Worm (Caenorhabditis elegans) whole organism, L3 larva: ENCODE data around the gene npr-20.

Experiments
- R02D3.7 ChIP-seq: fragments of 150-350 bp; optimal IDR thresholded peaks from 2 replicates; lab custom pipeline; 2014; ENCODE audit warnings: missing biosample characterization, missing genetic modification characterization
- ZK546.5 ChIP-seq: sonication (generic microtip); optimal IDR thresholded peaks from 2 replicates; lab custom pipeline; 2017; ENCODE audit warnings: missing biosample characterization, missing genetic modification characterization
- ama-1 ChIP-seq: fragments of 150-350 bp; optimal IDR thresholded peaks from 2 replicates; lab custom pipeline; 2018
- ceh-16 ChIP-seq: sonication (generic microtip); optimal IDR thresholded peaks from 2 replicates; lab custom pipeline; 2017; ENCODE audit warnings: missing biosample characterization, missing genetic modification characterization
- ceh-9 ChIP-seq: sonication (generic microtip); optimal IDR thresholded peaks from 2 replicates; lab custom pipeline; 2018; ENCODE audit warnings: missing biosample characterization, missing genetic modification characterization
- egl-27 ChIP-seq: sonication (generic microtip); optimal IDR thresholded peaks from 4 replicates; lab custom pipeline; 2017; ENCODE audit warnings: missing biosample characterization, missing genetic modification reagents, missing genetic modification characterization
- egl-5 ChIP-seq: fragments of 150-350 bp; optimal IDR thresholded peaks from 2 replicates; lab custom pipeline; 2017; ENCODE audit warnings: missing biosample characterization, missing genetic modification reagents, missing genetic modification characterization, inconsistent platforms
- elt-1 ChIP-seq: fragments of 150-350 bp; optimal IDR thresholded peaks from 2 replicates; lab custom pipeline; 2014; ENCODE audit warnings: missing biosample characterization, missing genetic modification characterization
- elt-2 ChIP-seq: sonication (generic microtip); optimal IDR thresholded peaks from 2 replicates; lab custom pipeline; 2016; ENCODE audit warnings: missing genetic modification reagents, mild to moderate bottlenecking, missing genetic modification characterization, missing compliant biosample characterization
- fkh-2 ChIP-seq: fragments of 150-350 bp; optimal IDR thresholded peaks from 2 replicates; lab custom pipeline; 2014; ENCODE audit warnings: missing biosample characterization, missing genetic modification reagents, missing genetic modification characterization
- fos-1 ChIP-seq: fragments of 150-350 bp; optimal IDR thresholded peaks from 2 replicates; lab custom pipeline; 2014; ENCODE audit warnings: missing biosample characterization, missing genetic modification characterization
- hmg-11 ChIP-seq: sonication (generic microtip); optimal IDR thresholded peaks from 2 replicates; lab custom pipeline; 2016; ENCODE audit warnings: missing genetic modification characterization, missing compliant biosample characterization
- lin-15B ChIP-seq: fragments of 150-350 bp; optimal IDR thresholded peaks from 2 replicates; lab custom pipeline; 2014; ENCODE audit warnings: missing biosample characterization, missing genetic modification characterization
- lin-39 ChIP-seq: fragments of 150-350 bp; optimal IDR thresholded peaks from 2 replicates; lab custom pipeline; 2018; ENCODE audit warnings: missing biosample characterization, missing genetic modification reagents, missing genetic modification characterization
- lsy-12 ChIP-seq: sonication (generic microtip); optimal IDR thresholded peaks from 2 replicates; lab custom pipeline; 2016; ENCODE audit warnings: mild to moderate bottlenecking, missing genetic modification characterization, missing compliant biosample characterization
- mdl-1 ChIP-seq: fragments of 150-350 bp; optimal IDR thresholded peaks from 2 replicates; lab custom pipeline; 2014; ENCODE audit warnings: missing biosample characterization, missing genetic modification characterization
- mml-1 ChIP-seq: fragments of 150-350 bp; sonication (generic microtip); optimal IDR thresholded peaks from 3 replicates; lab custom pipeline; 2014; ENCODE audit warnings: missing biosample characterization, missing genetic modification characterization
- nfya-1 ChIP-seq: sonication (generic microtip); optimal IDR thresholded peaks from 2 replicates; lab custom pipeline; 2017; ENCODE audit warnings: missing genetic modification characterization, mild to moderate bottlenecking, missing compliant biosample characterization, antibody characterized with exemption, moderate library complexity; ENCODE audit not compliant: insufficient read depth
- nhr-11 ChIP-seq: fragments of 150-350 bp; optimal IDR thresholded peaks from 2 replicates; lab custom pipeline; 2014; ENCODE audit warnings: missing biosample characterization, missing genetic modification characterization
- nhr-12 ChIP-seq: fragments of 150-350 bp; optimal IDR thresholded peaks from 2 replicates; lab custom pipeline; 2014; ENCODE audit warnings: missing biosample characterization, missing genetic modification characterization
- nhr-237 ChIP-seq: fragments of 150-350 bp; optimal IDR thresholded peaks from 2 replicates; lab custom pipeline; 2014; ENCODE audit warnings: missing biosample characterization, missing genetic modification characterization
- nhr-43 ChIP-seq: sonication (generic microtip); optimal IDR thresholded peaks from 2 replicates; lab custom pipeline; 2016; ENCODE audit warnings: mild to moderate bottlenecking, missing genetic modification characterization, missing compliant biosample characterization; ENCODE audit not compliant: poor library complexity, severe bottlenecking
- nhr-67 ChIP-seq: fragments of 150-350 bp; optimal IDR thresholded peaks from 2 replicates; lab custom pipeline; 2014; ENCODE audit warnings: missing biosample characterization, missing genetic modification characterization
- nhr-76 ChIP-seq: fragments of 150-350 bp; sonication (generic microtip); optimal IDR thresholded peaks from 5 replicates; lab custom pipeline; 2014; ENCODE audit warnings: missing biosample characterization, missing genetic modification characterization
- nhr-77 ChIP-seq: fragments of 150-350 bp; optimal IDR thresholded peaks from 2 replicates; lab custom pipeline; 2014; ENCODE audit warnings: missing biosample characterization, missing genetic modification characterization
- pha-4 ChIP-seq: fragments of 150-350 bp; optimal IDR thresholded peaks from 2 replicates; lab custom pipeline; 2014; ENCODE audit warnings: missing biosample characterization, missing genetic modification reagents, missing genetic modification characterization
- pqm-1 ChIP-seq: fragments of 150-350 bp; optimal IDR thresholded peaks from 2 replicates; lab custom pipeline; 2017; ENCODE audit warnings: missing biosample characterization, missing genetic modification characterization, inconsistent platforms
- sea-2 ChIP-seq: fragments of 150-350 bp; sonication (generic microtip); optimal IDR thresholded peaks from 4 replicates; lab custom pipeline; 2014; ENCODE audit warnings: missing biosample characterization, missing genetic modification reagents, missing genetic modification characterization
- unc-39 ChIP-seq: sonication (generic microtip); optimal IDR thresholded peaks from 4 replicates; lab custom pipeline; 2017; ENCODE audit warnings: missing biosample characterization, missing genetic modification characterization
- unc-62 ChIP-seq: fragments of 150-350 bp; sonication (generic microtip); optimal IDR thresholded peaks from 4 replicates; lab custom pipeline; 2014; ENCODE audit warnings: missing biosample characterization, missing genetic modification reagents, missing genetic modification characterization
- zag-1 ChIP-seq: fragments of 150-350 bp; optimal IDR thresholded peaks from 2 replicates; lab custom pipeline; 2014; ENCODE audit warnings: missing biosample characterization, missing genetic modification characterization
- ztf-11 ChIP-seq: fragments of 150-350 bp; optimal IDR thresholded peaks from 2 replicates; lab custom pipeline; 2014; ENCODE audit warnings: missing biosample characterization, missing genetic modification characterization
- ztf-4 ChIP-seq: fragments of 150-350 bp; optimal IDR thresholded peaks from 2 replicates; lab custom pipeline; 2014; ENCODE audit warnings: missing biosample characterization, missing genetic modification characterization

Gene npr-20

ce11 chrII:8895895-8896294 is 30.9 kb upstream of the npr-20 start:
- TF ChIP-seq elt-2 (tag; lab: Kevin White, UChicago) (peak; percentile 21), pqm-1 (tag; lab: Kevin White, UChicago) (peak; percentile 24), unc-62 (GFP tag; lab: Kevin White, UChicago) (no peak)

ce11 chrII:8895398-8895797 is 30.4 kb upstream of the npr-20 start:
- TF ChIP-seq hmg-11 (tag; lab: Kevin White, UChicago), result no peak
- TF ChIP-seq fos-1, result no peak
- no peak for TF ChIP-seq fkh-2 (tag; lab: Kevin White, UChicago)
- TF ChIP-seq, all 47 proteins: peak for 0

- no peak for TF ChIP-seq mdl-1 (tag; lab: Kevin White, UChicago)
- no peak for TF ChIP-seq nhr-43 (tag; lab: Kevin White, UChicago)
- TF ChIP-seq pha-4, result peak; percentile 25
- no peak for TF ChIP-seq mml-1 (tag; lab: Kevin White, UChicago)
- no peak for TF ChIP-seq nhr-12
- TF ChIP-seq egl-5 (tag; lab: Kevin White, UChicago), result no peak
- no peak for TF ChIP-seq fos-1
- TF ChIP-seq egl-27, result no peak
- no peak for TF ChIP-seq nhr-237 (tag; lab: Kevin White, UChicago)
- no peak for TF ChIP-seq fkh-2 (tag; lab: Kevin White, UChicago)
- TF ChIP-seq R02D3.7 (tag; lab: Kevin White, UChicago), result no peak
- TF ChIP-seq ceh-16, result no peak
- TF ChIP-seq ztf-11 (tag; lab: Kevin White, UChicago), result no peak
- no peak for TF ChIP-seq elt-1 (tag; lab: Kevin White, UChicago)
- TF ChIP-seq ztf-4 (tag; lab: Kevin White, UChicago), result no peak
- TF ChIP-seq elt-2 (tag; lab: Kevin White, UChicago), result peak; percentile 4
- peak; percentile 3 for TF ChIP-seq nfya-1 (tag; lab: Kevin White, UChicago)
- no peak for TF ChIP-seq ama-1 (lab: Kevin White, UChicago)
- no peak for TF ChIP-seq ceh-9 (tag; lab: Kevin White, UChicago)
- no peak for TF ChIP-seq sea-2 (GFP tag; lab: Kevin White, UChicago)
These were observed 26.6 kb upstream of the npr-20 start for ce11 chrII:8891606-8892005.

- TF ChIP-seq egl-27 (no peak), pha-4 (no peak), lin-15B (tag; lab: Kevin White, UChicago) (no peak), nhr-11 (tag; lab: Kevin White, UChicago) (no peak), nhr-76 (tag; lab: Kevin White, UChicago) (no peak), mml-1 (tag; lab: Kevin White, UChicago) (no peak), nhr-77 (tag; lab: Kevin White, UChicago) (no peak), lsy-12 (tag; lab: Kevin White, UChicago) (no peak), zag-1 (tag; lab: Kevin White, UChicago) (no peak), fos-1 (no peak), ceh-9 (tag; lab: Kevin White, UChicago) (no peak), pqm-1 (tag; lab: Kevin White, UChicago) (no peak), fkh-2 (tag; lab: Kevin White, UChicago) (no peak), nhr-67 (no peak), lin-39 (tag; lab: Kevin White, UChicago) (no peak), ZK546.5 (tag; lab: Kevin White, UChicago) (no peak), elt-2 (tag; lab: Kevin White, UChicago) (no peak), unc-39 (tag; lab: Kevin White, UChicago) (no peak), R02D3.7 (tag; lab: Kevin White, UChicago) (no peak)
These were observed 26.1 kb upstream of the npr-20 start for ce11 chrII:8891042-8891441.

- no peak for TF ChIP-seq ztf-4 (tag; lab: Kevin White, UChicago)
- TF ChIP-seq egl-27, result no peak
- no peak for TF ChIP-seq elt-1 (tag; lab: Kevin White, UChicago)
- no peak for TF ChIP-seq nhr-43 (tag; lab: Kevin White, UChicago)
- no peak for TF ChIP-seq sea-2 (GFP tag; lab: Kevin White, UChicago)
These were observed 25.6 kb upstream of the npr-20 start for ce11 chrII:8890530-8890929.
